Fruit fly (Drosophila melanogaster) whole organism, embryonic: Measurements from ENCODE around the gene Cyp4d1.
A peak's percentile ranks its signal among the peaks of the same experiment; 100 is the strongest.

Source experiments
- CG10147 ChIP-seq: fragments of 200-800 bp; sonication (Bioruptor generic); optimal IDR thresholded peaks from 2 replicates; lab custom pipeline; 2019; ENCODE audit warnings: missing biosample characterization, mild to moderate bottlenecking, missing genetic modification characterization, moderate library complexity
- CG10274 ChIP-seq: fragments of 200-800 bp; sonication (Bioruptor generic); optimal IDR thresholded peaks from 3 replicates; lab custom pipeline; 2017; ENCODE audit warnings: missing biosample characterization, mild to moderate bottlenecking, missing genetic modification characterization
- CG11398 ChIP-seq: fragments of 200-800 bp; sonication (Bioruptor generic); optimal IDR thresholded peaks from 2 replicates; lab custom pipeline; 2016; ENCODE audit warnings: missing biosample characterization, missing genetic modification characterization
- CG11695 ChIP-seq: fragments of 200-800 bp; sonication (Bioruptor generic); IDR thresholded peaks from 3 replicates; pipeline ENCODE4 v1.3.6; 2022; ENCODE audit warnings: missing biosample characterization, missing genetic modification characterization
- CG12659 ChIP-seq: fragments of 200-800 bp; sonication (Bioruptor generic); optimal IDR thresholded peaks from 3 replicates; lab custom pipeline; 2017; ENCODE audit warnings: mild to moderate bottlenecking, missing biosample characterization, missing genetic modification reagents, missing genetic modification characterization
- CG13624 ChIP-seq: fragments of 200-800 bp; sonication (Bioruptor generic); optimal IDR thresholded peaks from 2 replicates; lab custom pipeline; 2016; ENCODE audit warnings: missing biosample characterization, missing genetic modification characterization
- CG15479 ChIP-seq: fragments of 200-800 bp; sonication (Bioruptor generic); optimal IDR thresholded peaks from 3 replicates; lab custom pipeline; 2019; ENCODE audit warnings: missing biosample characterization, mild to moderate bottlenecking, missing genetic modification characterization, moderate library complexity
- CG16779 ChIP-seq: fragments of 200-800 bp; sonication (Bioruptor generic); IDR thresholded peaks from 2 replicates; pipeline ENCODE4 v1.3.6; 2022; ENCODE audit warnings: missing biosample characterization, missing genetic modification characterization
- CG16813 ChIP-seq: fragments of 200-800 bp; sonication (Bioruptor generic); IDR thresholded peaks from 3 replicates; pipeline ENCODE4 v1.3.6; 2022; ENCODE audit warnings: missing biosample characterization, missing genetic modification characterization; ENCODE audit not compliant: partially characterized antibody
- CG16863 ChIP-seq: fragments of 200-800 bp; sonication (Bioruptor generic); optimal IDR thresholded peaks from 3 replicates; lab custom pipeline; 2016; ENCODE audit warnings: missing biosample characterization, missing genetic modification characterization
- CG17186 ChIP-seq: fragments of 200-800 bp; sonication (Bioruptor generic); optimal IDR thresholded peaks from 3 replicates; lab custom pipeline; 2017; ENCODE audit warnings: missing biosample characterization, missing genetic modification reagents, missing genetic modification characterization
- CG17385 ChIP-seq: fragments of 200-800 bp; sonication (Bioruptor generic); optimal IDR thresholded peaks from 3 replicates; lab custom pipeline; 2018; ENCODE audit warnings: missing biosample characterization, mild to moderate bottlenecking, missing genetic modification characterization
- CG2199 ChIP-seq: fragments of 200-800 bp; sonication (Bioruptor generic); IDR thresholded peaks from 3 replicates; pipeline ENCODE4 v1.3.6; 2022; ENCODE audit warnings: missing biosample characterization, missing genetic modification characterization
- CG2712 ChIP-seq: fragments of 200-800 bp; optimal IDR thresholded peaks from 3 replicates; lab custom pipeline; 2019; ENCODE audit warnings: missing biosample characterization, mild to moderate bottlenecking, missing genetic modification characterization, moderate library complexity
- CG30020 ChIP-seq: fragments of 200-800 bp; optimal IDR thresholded peaks from 2 replicates; lab custom pipeline; 2019; ENCODE audit warnings: missing biosample characterization, mild to moderate bottlenecking, missing genetic modification characterization, moderate library complexity
- CG3995 ChIP-seq: fragments of 200-800 bp; sonication (Bioruptor generic); optimal IDR thresholded peaks from 3 replicates; lab custom pipeline; 2016; ENCODE audit warnings: missing biosample characterization, missing genetic modification characterization
- CG4404 ChIP-seq: fragments of 200-800 bp; sonication (Bioruptor generic); IDR thresholded peaks from 2 replicates; pipeline ENCODE4 v1.3.6; 2022; ENCODE audit warnings: missing biosample characterization, missing genetic modification characterization
- CG6175 ChIP-seq: fragments of 200-800 bp; sonication (Bioruptor generic); IDR thresholded peaks from 3 replicates; pipeline ENCODE4 v1.3.6; 2022; ENCODE audit warnings: missing biosample characterization, missing genetic modification characterization
- CG6765 ChIP-seq: fragments of 200-800 bp; sonication (Bioruptor generic); optimal IDR thresholded peaks from 3 replicates; lab custom pipeline; 2017; ENCODE audit warnings: missing biosample characterization, mild to moderate bottlenecking, missing genetic modification characterization
- CG6813 ChIP-seq: fragments of 200-800 bp; sonication (Bioruptor generic); optimal IDR thresholded peaks from 2 replicates; lab custom pipeline; 2017; ENCODE audit warnings: missing biosample characterization, missing genetic modification characterization, mild to moderate bottlenecking, moderate library complexity, missing genetic modification reagents
- CG7928 ChIP-seq: fragments of 200-800 bp; sonication (Bioruptor generic); optimal IDR thresholded peaks from 2 replicates; lab custom pipeline; 2017; ENCODE audit warnings: missing biosample characterization, mild to moderate bottlenecking, missing genetic modification characterization
- CG7987 ChIP-seq: fragments of 200-800 bp; sonication (Bioruptor generic); optimal IDR thresholded peaks from 2 replicates; lab custom pipeline; 2018; ENCODE audit warnings: missing biosample characterization, mild to moderate bottlenecking, missing genetic modification characterization, moderate library complexity
- CG8089 ChIP-seq: fragments of 200-800 bp; sonication (Bioruptor generic); optimal IDR thresholded peaks from 3 replicates; lab custom pipeline; 2016; ENCODE audit warnings: missing biosample characterization, missing genetic modification characterization
- CG9609 ChIP-seq: fragments of 200-800 bp; sonication (Bioruptor generic); optimal IDR thresholded peaks from 3 replicates; lab custom pipeline; 2016; ENCODE audit warnings: missing biosample characterization, missing genetic modification characterization
- CG9932 ChIP-seq: fragments of 200-800 bp; sonication (Bioruptor generic); IDR thresholded peaks from 2 replicates; pipeline ENCODE4 v1.3.6; 2022; ENCODE audit warnings: missing biosample characterization, missing genetic modification characterization
- D ChIP-seq, 2 experiments: fragments of 200-800 bp in 1 of 2; fragments of >200 bp in 1 of 2; sonication (Bioruptor generic) in 1 of 2; optimal IDR thresholded peaks; 2 replicates in 1 of 2; 3 replicates in 1 of 2; lab custom pipeline; 2017; ENCODE audit warnings: mild to moderate bottlenecking in 1 of 2, missing biosample characterization in 1 of 2, missing genetic modification characterization in 1 of 2, missing genetic modification reagents in 1 of 2
- Dref ChIP-seq: fragments of 200-800 bp; sonication (Bioruptor generic); IDR thresholded peaks from 2 replicates; pipeline ENCODE4 v1.3.6; 2022; ENCODE audit warnings: missing biosample characterization, missing genetic modification characterization
- Fer3 ChIP-seq: fragments of 200-800 bp; sonication (Bioruptor generic); optimal IDR thresholded peaks from 2 replicates; lab custom pipeline; 2018; ENCODE audit warnings: missing biosample characterization, mild to moderate bottlenecking, missing genetic modification characterization, moderate library complexity
- H2.0 ChIP-seq: fragments of 200-800 bp; sonication (Bioruptor generic); IDR thresholded peaks from 2 replicates; pipeline ENCODE4 v1.3.6; 2022; ENCODE audit warnings: missing biosample characterization, missing genetic modification characterization
- HmgD ChIP-seq: fragments of 200-800 bp; sonication (Bioruptor generic); optimal IDR thresholded peaks from 3 replicates; lab custom pipeline; 2016; ENCODE audit warnings: missing biosample characterization, missing genetic modification characterization
- Hr39 ChIP-seq: fragments of >200 bp; optimal IDR thresholded peaks from 2 replicates; lab custom pipeline; 2017
- Hr78 ChIP-seq, 2 experiments: fragments of 200-800 bp in 1 of 2; fragments of >200 bp in 1 of 2; sonication (Bioruptor generic) in 1 of 2; optimal IDR thresholded peaks; 2 replicates each; lab custom pipeline; 2017 to 2019; ENCODE audit warnings: missing biosample characterization in 2 of 2, missing genetic modification characterization in 2 of 2, mild to moderate bottlenecking in 1 of 2, moderate library complexity in 1 of 2
- Jarid2 ChIP-seq: fragments of 200-800 bp; sonication (Bioruptor generic); optimal IDR thresholded peaks from 3 replicates; lab custom pipeline; 2017; ENCODE audit warnings: mild to moderate bottlenecking, missing biosample characterization, missing genetic modification reagents, missing genetic modification characterization
- MBD-R2 ChIP-seq: fragments of 200-800 bp; sonication (Bioruptor generic); IDR thresholded peaks from 2 replicates; pipeline ENCODE4 v1.3.6; 2022; ENCODE audit warnings: missing biosample characterization, missing genetic modification characterization
- NC2β ChIP-seq: fragments of 200-800 bp; sonication (Bioruptor generic); optimal IDR thresholded peaks from 2 replicates; lab custom pipeline; 2016; ENCODE audit warnings: missing biosample characterization, missing genetic modification characterization
- Pdp1 ChIP-seq, 2 experiments: fragments of 200-800 bp; sonication (Bioruptor generic); optimal IDR thresholded peaks; 3 replicates each; lab custom pipeline; 2016; ENCODE audit warnings: missing biosample characterization in 2 of 2, missing genetic modification characterization in 2 of 2, mild to moderate bottlenecking in 1 of 2, moderate library complexity in 1 of 2
- Ptx1 ChIP-seq: fragments of 200-800 bp; sonication (Bioruptor generic); IDR thresholded peaks from 2 replicates; pipeline ENCODE4 v1.3.6; 2022; ENCODE audit warnings: missing biosample characterization, missing genetic modification characterization
- abd-A ChIP-seq: fragments of 200-800 bp; sonication (Bioruptor generic); optimal IDR thresholded peaks from 3 replicates; lab custom pipeline; 2019; ENCODE audit warnings: missing biosample characterization, mild to moderate bottlenecking, missing genetic modification characterization, moderate library complexity
- bcd ChIP-seq: fragments of 200-800 bp; sonication (Bioruptor generic); optimal IDR thresholded peaks from 2 replicates; lab custom pipeline; 2017; ENCODE audit warnings: missing biosample characterization, mild to moderate bottlenecking, missing genetic modification characterization
- bsh ChIP-seq, 2 experiments: fragments of 200-800 bp; sonication (Bioruptor generic); optimal IDR thresholded peaks; 2 replicates each; lab custom pipeline; 2017 to 2018; ENCODE audit warnings: mild to moderate bottlenecking in 2 of 2, missing biosample characterization in 2 of 2, missing genetic modification characterization in 2 of 2, moderate library complexity in 1 of 2
- dpn ChIP-seq, 2 experiments: fragments of 200-800 bp; sonication (Bioruptor generic); optimal IDR thresholded peaks; 3 replicates each; lab custom pipeline; 2016; ENCODE audit warnings: missing biosample characterization in 2 of 2, missing genetic modification characterization in 2 of 2
- maf-S ChIP-seq: fragments of 200-800 bp; sonication (Bioruptor generic); optimal IDR thresholded peaks from 2 replicates; lab custom pipeline; 2016; ENCODE audit warnings: missing biosample characterization, missing genetic modification characterization
- pan ChIP-seq, 4 experiments: fragments of >200 bp in 3 of 4; fragments of 200-800 bp in 1 of 4; sonication (Bioruptor generic) in 1 of 4; optimal IDR thresholded peaks in 3 of 4; IDR thresholded peaks in 1 of 4; 2 replicates each; pipeline versions ENCODE4 v1.3.6 to Lab custom; 2017 to 2022; ENCODE audit warnings: missing biosample characterization in 2 of 4, missing genetic modification characterization in 2 of 4, mixed read lengths in 1 of 4
- pzg ChIP-seq: fragments of 200-800 bp; sonication (Bioruptor generic); optimal IDR thresholded peaks from 3 replicates; lab custom pipeline; 2018; ENCODE audit warnings: missing biosample characterization, mild to moderate bottlenecking, missing genetic modification characterization, moderate library complexity
- seq ChIP-seq: fragments of 200-800 bp; sonication (Bioruptor generic); IDR thresholded peaks from 2 replicates; pipeline ENCODE4 v1.3.6; 2022; ENCODE audit warnings: missing biosample characterization, missing genetic modification characterization
- shn ChIP-seq: fragments of 200-800 bp; sonication (Bioruptor generic); optimal IDR thresholded peaks from 3 replicates; lab custom pipeline; 2016; ENCODE audit warnings: missing biosample characterization, missing genetic modification characterization
- sna ChIP-seq: fragments of 200-800 bp; sonication (Bioruptor generic); IDR thresholded peaks from 2 replicates; pipeline ENCODE4 v1.3.6; 2022; ENCODE audit warnings: missing biosample characterization, missing genetic modification characterization; ENCODE audit not compliant: partially characterized antibody
- usp ChIP-seq: fragments of >200 bp; optimal IDR thresholded peaks from 2 replicates; lab custom pipeline; 2017; ENCODE audit warnings: missing biosample characterization, missing genetic modification characterization
- zen ChIP-seq: fragments of 200-800 bp; sonication (Bioruptor generic); optimal IDR thresholded peaks from 3 replicates; lab custom pipeline; 2018; ENCODE audit warnings: missing biosample characterization, mild to moderate bottlenecking, missing genetic modification characterization, moderate library complexity

Gene Cyp4d1

dm6 chrX:2158668-2159163 is 3.3 kb downstream of the Cyp4d1 start, which contains the start of gene wapl:
TSS of gene wapl (minus strand) at chrX:2158983.
- TF ChIP-seq pzg (GFP tag; lab: Kevin White, UChicago) (peak; percentile 95), bsh (GFP tag; optimal IDR thresholded peaks at IDR 0.05; lab: Kevin White, UChicago) (no peak), Jarid2 (no peak), maf-S (GFP tag; lab: Kevin White, UChicago) (no peak), D (optimal IDR thresholded peaks at IDR 0.05; lab: Kevin White, UChicago) (peak; percentile 57), D (GFP tag; optimal IDR thresholded peaks at IDR 0.05; lab: Kevin White, UChicago) (no peak), seq (GFP tag; lab: Robert Waterston, UW) (no peak), NC2β (GFP tag; lab: Kevin White, UChicago) (peak; percentile 33), CG30020 (peak; percentile 23), CG10147 (peak; percentile 25), sna (peak; percentile 91), Hr78 (GFP tag; optimal IDR thresholded peaks at IDR 0.05; lab: Kevin White, UChicago) (no peak), CG12659 (GFP tag; lab: Kevin White, UChicago) (peak; percentile 61), CG9609 (peak; percentile 0), CG16813 (GFP tag; lab: Robert Waterston, UW) (peak; percentile 93), CG17385 (GFP tag; lab: Kevin White, UChicago) (peak; percentile 96), zen (peak; percentile 22), CG9932 (GFP tag; lab: Robert Waterston, UW) (peak; percentile 76), Pdp1 (GFP tag; optimal IDR thresholded peaks at IDR 0.05; lab: Kevin White, UChicago) (peak in 1 of 2 experiments; percentile 44), CG15479 (GFP tag; lab: Kevin White, UChicago) (peak; percentile 51), CG16779 (GFP tag; lab: Robert Waterston, UW) (no peak), MBD-R2 (GFP tag; lab: Robert Waterston, UW) (peak; percentile 52), CG7928 (no peak), dpn (GFP tag; optimal IDR thresholded peaks at IDR 0.05; lab: Kevin White, UChicago) (peak; percentile 30), CG10274 (GFP tag; lab: Kevin White, UChicago) (no peak), CG11695 (0 out of 3 replicates have a peak, but pooled peaks have one; percentile 23), CG7987 (GFP tag; lab: Kevin White, UChicago) (no peak), Hr39 (lab: Kevin White, UChicago) (no peak), pan (optimal IDR thresholded peaks at IDR 0.05; lab: Kevin White, UChicago) (no peak), pan (GFP tag; optimal IDR thresholded peaks at IDR 0.05 in 1 of 2, IDR thresholded peaks at IDR 0.05 in 1 of 2) (no peak), CG8089 (no peak), bcd (GFP tag; lab: Kevin White, UChicago) (no peak), CG2199 (GFP tag; lab: Robert Waterston, UW) (no peak), CG13624 (peak; percentile 35), CG6765 (GFP tag; lab: Kevin White, UChicago) (no peak), Dref (peak; percentile 96), usp (no peak), shn (no peak), H2.0 (GFP tag; lab: Robert Waterston, UW) (no peak), Fer3 (tag; lab: Kevin White, UChicago) (no peak), CG16863 (GFP tag; lab: Kevin White, UChicago) (no peak), HmgD (GFP tag; lab: Kevin White, UChicago) (peak; percentile 76), CG4404 (GFP tag; lab: Robert Waterston, UW) (no peak), CG2712 (peak; percentile 54), CG3995 (GFP tag; lab: Kevin White, UChicago) (peak; percentile 58), CG6175 (GFP tag; lab: Robert Waterston, UW) (no peak), abd-A (tag; lab: Kevin White, UChicago) (peak; percentile 64), Ptx1 (GFP tag; lab: Robert Waterston, UW) (0 out of 2 replicates have a peak, but pooled peaks have one; percentile 10), CG6813 (GFP tag; lab: Kevin White, UChicago) (no peak), CG11398 (GFP tag; lab: Kevin White, UChicago) (no peak), CG17186 (GFP tag; lab: Kevin White, UChicago) (peak; percentile 94)
